Fruit fly (Drosophila melanogaster) whole organism, embryonic: ENCODE results near the gene iav.

ENCODE experiments used
- B-H2 ChIP-seq: fragments of 200-800 bp; sonication (Bioruptor generic); optimal IDR thresholded peaks from 2 replicates; lab custom pipeline; 2018; ENCODE audit warnings: missing biosample characterization, mild to moderate bottlenecking, missing genetic modification characterization
- Bteb2 ChIP-seq: fragments of 200-800 bp; sonication (Bioruptor generic); optimal IDR thresholded peaks from 2 replicates; lab custom pipeline; 2016; ENCODE audit warnings: missing biosample characterization, missing genetic modification characterization
- CG10267 ChIP-seq: fragments of 200-800 bp; sonication (Bioruptor generic); optimal IDR thresholded peaks from 2 replicates; lab custom pipeline; 2018; ENCODE audit warnings: missing biosample characterization, mild to moderate bottlenecking, missing genetic modification characterization, moderate library complexity
- CG11093 ChIP-seq: fragments of 200-800 bp; sonication (Bioruptor generic); IDR thresholded peaks from 3 replicates; pipeline ENCODE4 v1.3.6; 2022; ENCODE audit warnings: missing biosample characterization, missing genetic modification characterization
- CG12236 ChIP-seq: fragments of 200-800 bp; sonication (Bioruptor generic); optimal IDR thresholded peaks from 2 replicates; lab custom pipeline; 2016; ENCODE audit warnings: missing biosample characterization, missing genetic modification characterization
- CG12769 ChIP-seq: fragments of 200-800 bp; sonication (Bioruptor generic); optimal IDR thresholded peaks from 2 replicates; lab custom pipeline; 2019; ENCODE audit warnings: missing biosample characterization, mild to moderate bottlenecking, missing genetic modification characterization, moderate library complexity
- CG1529 ChIP-seq: fragments of 200-800 bp; sonication (Bioruptor generic); optimal IDR thresholded peaks from 3 replicates; lab custom pipeline; 2018; ENCODE audit warnings: missing biosample characterization, missing genetic modification characterization
- CG15479 ChIP-seq: fragments of 200-800 bp; sonication (Bioruptor generic); optimal IDR thresholded peaks from 3 replicates; lab custom pipeline; 2019; ENCODE audit warnings: missing biosample characterization, mild to moderate bottlenecking, missing genetic modification characterization, moderate library complexity
- CG16863 ChIP-seq: fragments of 200-800 bp; sonication (Bioruptor generic); optimal IDR thresholded peaks from 3 replicates; lab custom pipeline; 2016; ENCODE audit warnings: missing biosample characterization, missing genetic modification characterization
- CG17328 ChIP-seq: fragments of 200-800 bp; sonication (Bioruptor generic); IDR thresholded peaks from 2 replicates; pipeline ENCODE4 v1.3.6; 2022; ENCODE audit warnings: missing biosample characterization, missing genetic modification characterization
- CG17612 ChIP-seq: fragments of 200-800 bp; sonication (Bioruptor generic); IDR thresholded peaks from 2 replicates; pipeline ENCODE4 v1.3.6; 2022; ENCODE audit warnings: missing biosample characterization, missing genetic modification characterization
- CG1792 ChIP-seq: fragments of 200-800 bp; sonication (Bioruptor generic); optimal IDR thresholded peaks from 2 replicates; lab custom pipeline; 2016; ENCODE audit warnings: missing biosample characterization, missing genetic modification characterization
- CG1832 ChIP-seq: fragments of 200-800 bp; sonication (Bioruptor generic); optimal IDR thresholded peaks from 2 replicates; lab custom pipeline; 2017; ENCODE audit warnings: missing biosample characterization, mild to moderate bottlenecking, missing genetic modification characterization, inconsistent platforms
- CG18599 ChIP-seq: fragments of 200-800 bp; sonication (Bioruptor generic); optimal IDR thresholded peaks from 3 replicates; lab custom pipeline; 2017; ENCODE audit warnings: missing biosample characterization, missing genetic modification characterization, mild to moderate bottlenecking, moderate library complexity, missing genetic modification reagents
- CG2678 ChIP-seq: fragments of 200-800 bp; sonication (Bioruptor generic); optimal IDR thresholded peaks from 3 replicates; lab custom pipeline; 2019; ENCODE audit warnings: missing biosample characterization, mild to moderate bottlenecking, missing genetic modification characterization, moderate library complexity
- CG30403 ChIP-seq: fragments of 200-800 bp; sonication (Bioruptor generic); optimal IDR thresholded peaks from 3 replicates; lab custom pipeline; 2016; ENCODE audit warnings: missing biosample characterization, missing genetic modification characterization
- CG3163 ChIP-seq: fragments of 200-800 bp; sonication (Bioruptor generic); optimal IDR thresholded peaks from 3 replicates; lab custom pipeline; 2016; ENCODE audit warnings: missing biosample characterization, missing genetic modification characterization
- CG4820 ChIP-seq: fragments of 200-800 bp; sonication (Bioruptor generic); optimal IDR thresholded peaks from 3 replicates; lab custom pipeline; 2016; ENCODE audit warnings: missing biosample characterization, missing genetic modification characterization
- CG6654 ChIP-seq: fragments of 200-800 bp; sonication (Bioruptor generic); optimal IDR thresholded peaks from 2 replicates; lab custom pipeline; 2017; ENCODE audit warnings: missing biosample characterization, mild to moderate bottlenecking, missing genetic modification characterization
- CG7372 ChIP-seq: fragments of 200-800 bp; sonication (Bioruptor generic); IDR thresholded peaks from 2 replicates; pipeline ENCODE4 v1.3.6; 2022; ENCODE audit warnings: missing biosample characterization, missing genetic modification characterization
- CG7786 ChIP-seq: fragments of 200-800 bp; sonication (Bioruptor generic); optimal IDR thresholded peaks from 2 replicates; lab custom pipeline; 2016; ENCODE audit warnings: missing biosample characterization, missing genetic modification characterization
- CG9609 ChIP-seq: fragments of 200-800 bp; sonication (Bioruptor generic); optimal IDR thresholded peaks from 3 replicates; lab custom pipeline; 2016; ENCODE audit warnings: missing biosample characterization, missing genetic modification characterization
- Dbx ChIP-seq: fragments of 200-800 bp; sonication (Bioruptor generic); IDR thresholded peaks from 3 replicates; pipeline ENCODE4 v1.3.6; 2022; ENCODE audit warnings: missing biosample characterization, missing genetic modification characterization
- Dip3 ChIP-seq: fragments of 200-800 bp; sonication (Bioruptor generic); optimal IDR thresholded peaks from 3 replicates; lab custom pipeline; 2016; ENCODE audit warnings: missing biosample characterization, missing genetic modification characterization
- E2f1 ChIP-seq: fragments of 200-800 bp; sonication (Bioruptor generic); IDR thresholded peaks from 2 replicates; pipeline ENCODE4 v1.3.6; 2022; ENCODE audit warnings: missing biosample characterization, missing genetic modification characterization
- H15 ChIP-seq: fragments of 200-800 bp; sonication (Bioruptor generic); IDR thresholded peaks from 3 replicates; pipeline ENCODE4 v1.3.6; 2022; ENCODE audit warnings: missing biosample characterization, missing genetic modification characterization
- HmgD ChIP-seq: fragments of 200-800 bp; sonication (Bioruptor generic); optimal IDR thresholded peaks from 3 replicates; lab custom pipeline; 2016; ENCODE audit warnings: missing biosample characterization, missing genetic modification characterization
- Lhr ChIP-seq: fragments of 200-800 bp; sonication (Bioruptor generic); optimal IDR thresholded peaks from 3 replicates; lab custom pipeline; 2017; ENCODE audit warnings: mild to moderate bottlenecking, missing biosample characterization, missing genetic modification reagents, missing genetic modification characterization
- NC2β ChIP-seq: fragments of 200-800 bp; sonication (Bioruptor generic); optimal IDR thresholded peaks from 2 replicates; lab custom pipeline; 2016; ENCODE audit warnings: missing biosample characterization, missing genetic modification characterization
- Oli ChIP-seq: fragments of 200-800 bp; sonication (Bioruptor generic); optimal IDR thresholded peaks from 2 replicates; lab custom pipeline; 2018; ENCODE audit warnings: missing biosample characterization, mild to moderate bottlenecking, missing genetic modification characterization, moderate library complexity
- Optix ChIP-seq: fragments of 200-800 bp; sonication (Bioruptor generic); IDR thresholded peaks from 3 replicates; pipeline ENCODE4 v1.3.6; 2022; ENCODE audit warnings: missing biosample characterization, missing genetic modification characterization
- Side ChIP-seq: fragments of 200-800 bp; sonication (Bioruptor generic); optimal IDR thresholded peaks from 2 replicates; lab custom pipeline; 2016; ENCODE audit warnings: missing biosample characterization, missing genetic modification characterization
- Sox100B ChIP-seq: fragments of 200-800 bp; sonication (Bioruptor generic); optimal IDR thresholded peaks from 3 replicates; lab custom pipeline; 2018; ENCODE audit warnings: missing biosample characterization, mild to moderate bottlenecking, missing genetic modification characterization
- ci ChIP-seq: fragments of 200-800 bp; sonication (Bioruptor generic); IDR thresholded peaks from 3 replicates; pipeline ENCODE4 v1.3.6; 2022; ENCODE audit warnings: missing biosample characterization, missing genetic modification characterization
- ems ChIP-seq: fragments of 200-800 bp; sonication (Bioruptor generic); optimal IDR thresholded peaks from 3 replicates; lab custom pipeline; 2016; ENCODE audit warnings: missing biosample characterization, missing genetic modification characterization
- gro ChIP-seq: fragments of 200-800 bp; sonication (Bioruptor generic); optimal IDR thresholded peaks from 2 replicates; lab custom pipeline; 2016; ENCODE audit warnings: missing biosample characterization, missing genetic modification characterization
- insv ChIP-seq, 2 experiments: fragments of 200-800 bp; sonication (Bioruptor generic); optimal IDR thresholded peaks; 3 replicates each; lab custom pipeline; 2016 to 2018; ENCODE audit warnings: missing biosample characterization in 2 of 2, missing genetic modification characterization in 2 of 2
- kni ChIP-seq: fragments of 200-800 bp; sonication (Bioruptor generic); optimal IDR thresholded peaks from 3 replicates; lab custom pipeline; 2017; ENCODE audit warnings: mild to moderate bottlenecking, missing biosample characterization, missing genetic modification reagents, missing genetic modification characterization
- knrl ChIP-seq: fragments of 200-800 bp; sonication (Bioruptor generic); IDR thresholded peaks from 3 replicates; pipeline ENCODE4 v1.3.6; 2022; ENCODE audit warnings: missing biosample characterization, missing genetic modification characterization; ENCODE audit not compliant: partially characterized antibody
- lilli ChIP-seq: fragments of 200-800 bp; sonication (Bioruptor generic); optimal IDR thresholded peaks from 3 replicates; lab custom pipeline; 2016; ENCODE audit warnings: missing biosample characterization, missing genetic modification characterization
- lola ChIP-seq, 3 experiments: fragments of >200 bp in 2 of 3; fragments of 200-800 bp in 1 of 3; sonication (Bioruptor generic) in 1 of 3; optimal IDR thresholded peaks; 2 replicates each; lab custom pipeline; 2017 to 2019; ENCODE audit warnings: missing biosample characterization in 3 of 3, missing genetic modification characterization in 3 of 3, mild to moderate bottlenecking in 1 of 3, moderate library complexity in 1 of 3
- mirr ChIP-seq: fragments of 200-800 bp; sonication (Bioruptor generic); optimal IDR thresholded peaks from 3 replicates; lab custom pipeline; 2018; ENCODE audit warnings: missing biosample characterization, mild to moderate bottlenecking, missing genetic modification characterization
- nau ChIP-seq: fragments of 200-800 bp; sonication (Bioruptor generic); optimal IDR thresholded peaks from 3 replicates; lab custom pipeline; 2017; ENCODE audit warnings: missing biosample characterization, mild to moderate bottlenecking, missing genetic modification characterization, missing genetic modification reagents
- odd ChIP-seq: fragments of 200-800 bp; sonication (Bioruptor generic); optimal IDR thresholded peaks from 2 replicates; lab custom pipeline; 2017; ENCODE audit warnings: missing biosample characterization, mild to moderate bottlenecking, missing genetic modification characterization
- rib ChIP-seq: fragments of 200-800 bp; sonication (Bioruptor generic); IDR thresholded peaks from 2 replicates; pipeline ENCODE4 v1.3.6; 2022; ENCODE audit warnings: missing biosample characterization, missing genetic modification characterization
- slou ChIP-seq: fragments of 200-800 bp; sonication (Bioruptor generic); optimal IDR thresholded peaks from 3 replicates; lab custom pipeline; 2016; ENCODE audit warnings: missing biosample characterization, missing genetic modification characterization
- slp2 ChIP-seq: fragments of 200-800 bp; sonication (Bioruptor generic); optimal IDR thresholded peaks from 2 replicates; lab custom pipeline; 2016; ENCODE audit warnings: missing biosample characterization, missing genetic modification characterization
- sob ChIP-seq: fragments of 200-800 bp; sonication (Bioruptor generic); IDR thresholded peaks from 2 replicates; pipeline ENCODE4 v1.3.6; 2022; ENCODE audit warnings: missing biosample characterization, missing genetic modification characterization
- stwl ChIP-seq: fragments of 200-800 bp; sonication (Bioruptor generic); optimal IDR thresholded peaks from 3 replicates; lab custom pipeline; 2018; ENCODE audit warnings: missing biosample characterization, mild to moderate bottlenecking, missing genetic modification characterization, moderate library complexity
- vvl ChIP-seq: fragments of 200-800 bp; sonication (Bioruptor generic); IDR thresholded peaks from 2 replicates; pipeline ENCODE4 v1.3.6; 2022; ENCODE audit warnings: missing biosample characterization, missing genetic modification characterization
- wdn ChIP-seq: fragments of 200-800 bp; sonication (Bioruptor generic); IDR thresholded peaks from 2 replicates; pipeline ENCODE4 v1.3.6; 2022; ENCODE audit warnings: missing biosample characterization, missing genetic modification characterization

Gene iav

DNA sequence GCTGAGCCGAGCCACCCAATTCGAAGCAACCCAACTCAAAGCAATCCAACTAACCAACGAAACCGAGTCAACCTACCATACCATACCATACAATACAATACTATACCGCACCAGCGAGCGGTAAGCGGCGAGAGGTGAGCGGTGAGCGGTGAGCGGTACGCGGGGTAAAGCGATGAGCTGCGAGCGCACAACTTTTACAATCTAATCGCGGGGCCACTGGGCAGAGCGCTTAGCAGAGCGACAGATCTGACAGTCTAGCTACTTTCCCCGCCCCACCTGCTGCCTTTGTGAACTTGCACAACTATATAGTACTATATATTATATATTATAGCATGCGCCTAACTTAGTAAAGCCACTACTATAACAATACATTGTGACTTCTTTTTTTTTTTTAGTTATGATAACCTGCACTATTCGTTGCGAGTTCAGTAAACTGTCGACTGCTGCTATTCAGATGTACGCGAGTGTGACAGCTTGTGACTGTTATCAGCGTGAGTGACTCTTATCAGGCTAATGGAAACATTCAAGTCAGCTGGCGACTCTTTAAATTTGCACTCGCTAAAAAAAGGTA is 13.0 kb upstream of the iav start (continued):
- TF ChIP-seq CG1792 (GFP tag; lab: Kevin White, UChicago): no peak
- no peak for TF ChIP-seq CG7372
- TF ChIP-seq CG18599 (GFP tag; lab: Kevin White, UChicago): peak; percentile 66
- no peak for TF ChIP-seq knrl (GFP tag; lab: Robert Waterston, UW)
- peak; percentile 46 for TF ChIP-seq Oli
- TF ChIP-seq lilli (GFP tag; lab: Kevin White, UChicago): peak; percentile 57
- no peak for TF ChIP-seq Bteb2
- TF ChIP-seq CG3163 (GFP tag; lab: Kevin White, UChicago): no peak
- TF ChIP-seq CG4820 (GFP tag; lab: Kevin White, UChicago): peak; percentile 6
- TF ChIP-seq sob: no peak; the same call in 1 of the 2 replicates
- no peak for TF ChIP-seq CG12236 (GFP tag; lab: Kevin White, UChicago)
- peak; percentile 54 for TF ChIP-seq CG2678 (tag; lab: Kevin White, UChicago)
- no peak for TF ChIP-seq nau (GFP tag; lab: Kevin White, UChicago)
- no peak for TF ChIP-seq CG16863 (GFP tag; lab: Kevin White, UChicago)
- TF ChIP-seq slp2 (GFP tag; lab: Kevin White, UChicago): no peak
- TF ChIP-seq CG1529 (GFP tag; lab: Kevin White, UChicago): no peak
- TF ChIP-seq CG6654 (GFP tag; lab: Kevin White, UChicago): no peak
- TF ChIP-seq Optix: 0 out of 3 replicates have a peak, but pooled peaks have one; percentile 25
- TF ChIP-seq CG30403 (GFP tag; lab: Kevin White, UChicago): peak; percentile 33
- TF ChIP-seq ci (GFP tag; lab: Robert Waterston, UW): peak; percentile 68; the same call in 2 of the 3 replicates
- peak; percentile 45; the same call in 1 of the 3 replicates for TF ChIP-seq Dbx (GFP tag; lab: Robert Waterston, UW)
- TF ChIP-seq wdn: no peak
- no peak for TF ChIP-seq stwl (tag; lab: Kevin White, UChicago)
- TF ChIP-seq slou (GFP tag; lab: Kevin White, UChicago): no peak
- no peak for TF ChIP-seq HmgD (GFP tag; lab: Kevin White, UChicago)
- no peak for TF ChIP-seq CG9609 (GFP tag; lab: Kevin White, UChicago)
- TF ChIP-seq CG15479: no peak
- no peak for TF ChIP-seq insv (GFP tag; optimal IDR thresholded peaks at IDR 0.05; lab: Kevin White, UChicago)
- no peak for TF ChIP-seq NC2β (GFP tag; lab: Kevin White, UChicago)
- TF ChIP-seq CG17612: no peak
- TF ChIP-seq CG11093 (GFP tag; lab: Robert Waterston, UW): no peak
- TF ChIP-seq vvl (GFP tag; lab: Robert Waterston, UW): peak; percentile 46
- TF ChIP-seq B-H2 (GFP tag; lab: Kevin White, UChicago): peak; percentile 20
- no peak for TF ChIP-seq Side (GFP tag; lab: Kevin White, UChicago)
- no peak for TF ChIP-seq kni (GFP tag; lab: Kevin White, UChicago)
- TF ChIP-seq mirr: peak; percentile 60
- TF ChIP-seq CG7786 (GFP tag; lab: Kevin White, UChicago): no peak
- no peak for TF ChIP-seq Dip3 (GFP tag; lab: Kevin White, UChicago)
- 0 out of 3 replicates have a peak, but pooled peaks have one; percentile 28 for TF ChIP-seq H15 (GFP tag; lab: Robert Waterston, UW)
- TF ChIP-seq gro (GFP tag; lab: Kevin White, UChicago): peak; percentile 20
- no peak for TF ChIP-seq CG1832 (GFP tag; lab: Kevin White, UChicago)
- peak; percentile 22 for TF ChIP-seq Sox100B (GFP tag; lab: Kevin White, UChicago)
- peak; percentile 43 for TF ChIP-seq odd
- peak; percentile 58 for TF ChIP-seq CG12769
- TF ChIP-seq lola (GFP tag; optimal IDR thresholded peaks at IDR 0.05; lab: Kevin White, UChicago): peak in 1 of 3 experiments; percentile 11
- TF ChIP-seq E2f1: 0 out of 2 replicates have a peak, but pooled peaks have one; percentile 8
- TF ChIP-seq CG17328 (GFP tag; lab: Robert Waterston, UW): peak; percentile 67
- TF ChIP-seq CG10267 (tag; lab: Kevin White, UChicago): peak; percentile 20
- TF ChIP-seq rib (GFP tag; lab: Robert Waterston, UW): peak; percentile 68
- TF ChIP-seq Lhr: peak; percentile 9
- TF ChIP-seq ems (GFP tag; lab: Kevin White, UChicago): no peak
